Worm (Caenorhabditis elegans): Measurements from ENCODE around the gene C06E8.5.

DNA sequence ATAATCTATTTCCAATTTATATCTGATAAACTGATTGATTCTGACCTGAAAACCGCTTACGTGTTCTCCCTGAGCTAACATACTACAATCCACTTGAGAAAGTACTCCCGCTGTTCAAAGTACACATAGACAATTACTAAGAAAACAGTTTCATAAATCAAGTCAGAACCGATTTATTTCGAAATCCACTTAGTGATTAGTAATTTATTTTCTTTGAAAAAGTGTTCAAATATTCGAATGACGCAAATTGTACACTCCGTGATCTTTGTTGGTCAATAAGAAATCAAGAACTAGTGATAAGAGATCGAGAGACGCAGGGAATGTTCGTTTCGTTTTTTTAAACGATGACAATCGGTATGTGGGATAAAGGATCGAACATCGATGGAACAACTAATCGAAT, 12.8 kb downstream of the C06E8.5 start:
- TF ChIP-seq ztf-11 (tag; optimal IDR thresholded peaks at IDR 0.05) (no peak), nhr-77 (tag; optimal IDR thresholded peaks at IDR 0.05) (no peak), nhr-11 (tag; optimal IDR thresholded peaks at IDR 0.05) (no peak), zag-1 (tag; optimal IDR thresholded peaks at IDR 0.05) (no peak), R02D3.7 (tag; optimal IDR thresholded peaks at IDR 0.05) (no peak), ZK546.5 (tag; optimal IDR thresholded peaks at IDR 0.05) (no peak), nhr-10 (tag; optimal IDR thresholded peaks at IDR 0.05) (no peak), egl-27 (tag; optimal IDR thresholded peaks at IDR 0.05) (no peak), skn-1 (tag; optimal IDR thresholded peaks at IDR 0.05) (no peak), aly-2 (tag; optimal IDR thresholded peaks at IDR 0.05) (no peak)
